Worm (Caenorhabditis elegans) whole organism, early embryonic: ENCODE results near the gene gstk-2.

Experiments used
- B0310.2 ChIP-seq: sonication (generic microtip); optimal IDR thresholded peaks from 2 replicates; lab custom pipeline; 2016; ENCODE audit warnings: mild to moderate bottlenecking, missing genetic modification characterization, missing compliant biosample characterization
- F13C5.2 ChIP-seq: sonication (generic microtip); optimal IDR thresholded peaks from 2 replicates; lab custom pipeline; 2017; ENCODE audit warnings: mild to moderate bottlenecking, missing genetic modification characterization, inconsistent platforms, missing compliant biosample characterization
- aly-1 ChIP-seq: sonication (generic microtip); optimal IDR thresholded peaks from 2 replicates; lab custom pipeline; 2016; ENCODE audit warnings: missing genetic modification characterization, missing compliant biosample characterization
- ama-1 ChIP-seq: fragments of 150-350 bp; optimal IDR thresholded peaks from 2 replicates; lab custom pipeline; 2014
- ceh-13 ChIP-seq: fragments of 200-800 bp; sonication (Bioruptor generic); optimal IDR thresholded peaks from 2 replicates; lab custom pipeline; 2018; ENCODE audit warnings: mild to moderate bottlenecking, missing genetic modification characterization, missing compliant biosample characterization
- ceh-36 ChIP-seq: sonication (generic microtip); optimal IDR thresholded peaks from 2 replicates; lab custom pipeline; 2016; ENCODE audit warnings: missing genetic modification characterization, inconsistent platforms, missing compliant biosample characterization
- ets-7 ChIP-seq: sonication (generic microtip); optimal IDR thresholded peaks from 2 replicates; lab custom pipeline; 2016; ENCODE audit warnings: missing genotype, missing genetic modification characterization, missing compliant biosample characterization
- flt-1 ChIP-seq: fragments of 200-800 bp; sonication (Bioruptor generic); IDR thresholded peaks from 2 replicates; pipeline ENCODE4 v1.3.6; 2022; ENCODE audit warnings: missing genetic modification characterization, missing compliant biosample characterization
- hmbx-1 ChIP-seq: sonication (generic microtip); optimal IDR thresholded peaks from 2 replicates; lab custom pipeline; 2016; ENCODE audit warnings: mild to moderate bottlenecking, missing genetic modification characterization, missing compliant biosample characterization
- hmg-4 ChIP-seq: fragments of 200-800 bp; sonication (Bioruptor generic); optimal IDR thresholded peaks from 2 replicates; lab custom pipeline; 2018; ENCODE audit warnings: mild to moderate bottlenecking, missing genetic modification characterization, missing compliant biosample characterization
- hnd-1 ChIP-seq: sonication (generic microtip); optimal IDR thresholded peaks from 2 replicates; lab custom pipeline; 2016; ENCODE audit warnings: missing genetic modification characterization, missing compliant biosample characterization
- pes-1 ChIP-seq: fragments of 200-800 bp; sonication (Bioruptor generic); IDR thresholded peaks from 2 replicates; pipeline ENCODE4 v1.3.6; 2022; ENCODE audit warnings: missing genetic modification reagents, missing genetic modification characterization, missing compliant biosample characterization
- scrt-1 ChIP-seq: fragments of 200-800 bp; sonication (Bioruptor generic); IDR thresholded peaks from 2 replicates; pipeline ENCODE4 v1.3.6; 2022; ENCODE audit warnings: missing genetic modification characterization, missing compliant biosample characterization
- sea-1 ChIP-seq: fragments of 200-800 bp; sonication (Bioruptor generic); conservative IDR thresholded peaks from 2 replicates; pipeline ENCODE4 v1.3.6; 2022; ENCODE audit warnings: missing genetic modification characterization, missing compliant biosample characterization
- tbx-11 ChIP-seq: fragments of 200-800 bp; sonication (Bioruptor generic); IDR thresholded peaks from 2 replicates; pipeline ENCODE4 v1.3.6; 2022; ENCODE audit warnings: missing genetic modification characterization, missing compliant biosample characterization
- tbx-37 ChIP-seq: fragments of 200-800 bp; sonication (Bioruptor generic); conservative IDR thresholded peaks from 2 replicates; pipeline ENCODE4 v1.3.6; 2022; ENCODE audit warnings: missing genetic modification reagents, missing genetic modification characterization, missing compliant biosample characterization
- tra-4 ChIP-seq: sonication (generic microtip); optimal IDR thresholded peaks from 2 replicates; lab custom pipeline; 2017; ENCODE audit warnings: missing genetic modification characterization, missing compliant biosample characterization

gstk-2 gene

ce11 chrIV:7216210-7216609, 25.9 kb downstream of the gstk-2 start:
- TF ChIP-seq scrt-1 (no peak), tra-4 (tag; lab: Kevin White, UChicago) (no peak), tbx-37 (no peak), ceh-36 (no peak), F13C5.2 (tag; lab: Kevin White, UChicago) (no peak), tbx-11 (no peak), sea-1 (GFP tag; lab: Robert Waterston, UW) (no peak), hmbx-1 (tag; lab: Kevin White, UChicago) (no peak), ama-1 (lab: Kevin White, UChicago) (no peak)

ce11 chrIV:7212769-7213168, 29.3 kb downstream of the gstk-2 start:
- no peak for TF ChIP-seq ets-7 (tag; lab: Kevin White, UChicago)
- TF ChIP-seq hnd-1 (tag; lab: Kevin White, UChicago): no peak

- TF ChIP-seq sea-1 (GFP tag; lab: Robert Waterston, UW): no peak
- TF ChIP-seq pes-1 (GFP tag; lab: Robert Waterston, UW): no peak
- TF ChIP-seq ceh-36: no peak
- no peak for TF ChIP-seq aly-1 (tag; lab: Kevin White, UChicago)
- no peak for TF ChIP-seq F13C5.2 (tag; lab: Kevin White, UChicago)
- no peak for TF ChIP-seq flt-1
- TF ChIP-seq hnd-1 (tag; lab: Kevin White, UChicago): no peak
- TF ChIP-seq ama-1 (lab: Kevin White, UChicago): no peak
- no peak for TF ChIP-seq ets-7 (tag; lab: Kevin White, UChicago)
- TF ChIP-seq tbx-37: no peak
- TF ChIP-seq hmbx-1 (tag; lab: Kevin White, UChicago): no peak
- no peak for TF ChIP-seq scrt-1
- TF ChIP-seq hmg-4: no peak
- TF ChIP-seq tbx-11: no peak
- no peak for TF ChIP-seq B0310.2 (tag; lab: Kevin White, UChicago)
Observed at ce11 chrIV:7211313-7211712, 30.8 kb downstream of the gstk-2 start.

ce11 chrIV:7208961-7209360, 33.1 kb downstream of the gstk-2 start:
- TF ChIP-seq pes-1 (GFP tag; lab: Robert Waterston, UW): no peak
- TF ChIP-seq F13C5.2 (tag; lab: Kevin White, UChicago): no peak
- TF ChIP-seq aly-1 (tag; lab: Kevin White, UChicago): no peak
- TF ChIP-seq B0310.2 (tag; lab: Kevin White, UChicago): no peak
- TF ChIP-seq ama-1 (lab: Kevin White, UChicago): no peak
- no peak for TF ChIP-seq sea-1 (GFP tag; lab: Robert Waterston, UW)
- no peak for TF ChIP-seq tbx-11
- TF ChIP-seq hnd-1 (tag; lab: Kevin White, UChicago): no peak
- no peak for TF ChIP-seq flt-1
- TF ChIP-seq ceh-13 (GFP tag; lab: Kevin White, UChicago): no peak
- TF ChIP-seq ceh-36: no peak
- no peak for TF ChIP-seq hmbx-1 (tag; lab: Kevin White, UChicago)
- TF ChIP-seq tbx-37: no peak
- no peak for TF ChIP-seq hmg-4

ce11 chrIV:7205969-7206368, 36.1 kb downstream of the gstk-2 start, which contains the start of gene kcc-1:
Gene kcc-1, plus strand, starts transcription at chrIV:7206269.
- TF ChIP-seq hmbx-1 (tag; lab: Kevin White, UChicago) (no peak), ets-7 (tag; lab: Kevin White, UChicago) (no peak), sea-1 (GFP tag; lab: Robert Waterston, UW) (no peak), ama-1 (lab: Kevin White, UChicago) (no peak), tra-4 (tag; lab: Kevin White, UChicago) (no peak), B0310.2 (tag; lab: Kevin White, UChicago) (no peak), pes-1 (GFP tag; lab: Robert Waterston, UW) (no peak), tbx-37 (no peak), ceh-13 (GFP tag; lab: Kevin White, UChicago) (no peak), aly-1 (tag; lab: Kevin White, UChicago) (no peak), ceh-36 (no peak), hnd-1 (tag; lab: Kevin White, UChicago) (no peak), tbx-11 (no peak), scrt-1 (no peak), flt-1 (no peak)

ce11 chrIV:7203696-7204095, 38.4 kb downstream of the gstk-2 start, which contains the start of gene R13A1.3:
Gene R13A1.3, plus strand, starts transcription at chrIV:7203996.
- no peak for TF ChIP-seq F13C5.2 (tag; lab: Kevin White, UChicago)
- TF ChIP-seq sea-1 (GFP tag; lab: Robert Waterston, UW): no peak
- TF ChIP-seq hmbx-1 (tag; lab: Kevin White, UChicago): no peak
- no peak for TF ChIP-seq ama-1 (lab: Kevin White, UChicago)
- no peak for TF ChIP-seq aly-1 (tag; lab: Kevin White, UChicago)
- no peak for TF ChIP-seq ets-7 (tag; lab: Kevin White, UChicago)
- TF ChIP-seq pes-1 (GFP tag; lab: Robert Waterston, UW): no peak
- no peak for TF ChIP-seq tra-4 (tag; lab: Kevin White, UChicago)

- no peak for TF ChIP-seq tbx-37
- no peak for TF ChIP-seq hmbx-1 (tag; lab: Kevin White, UChicago)
- TF ChIP-seq ceh-13 (GFP tag; lab: Kevin White, UChicago): no peak
- TF ChIP-seq hmg-4: no peak
- no peak for TF ChIP-seq tra-4 (tag; lab: Kevin White, UChicago)
- no peak for TF ChIP-seq aly-1 (tag; lab: Kevin White, UChicago)
- TF ChIP-seq ceh-36: no peak
- no peak for TF ChIP-seq B0310.2 (tag; lab: Kevin White, UChicago)
- TF ChIP-seq F13C5.2 (tag; lab: Kevin White, UChicago): no peak
- no peak for TF ChIP-seq tbx-11
- no peak for TF ChIP-seq pes-1 (GFP tag; lab: Robert Waterston, UW)
- TF ChIP-seq ets-7 (tag; lab: Kevin White, UChicago): no peak
- TF ChIP-seq scrt-1: no peak
- no peak for TF ChIP-seq ama-1 (lab: Kevin White, UChicago)
- no peak for TF ChIP-seq hnd-1 (tag; lab: Kevin White, UChicago)
- TF ChIP-seq flt-1: no peak
- no peak for TF ChIP-seq sea-1 (GFP tag; lab: Robert Waterston, UW)
Observed at ce11 chrIV:7196853-7197252, 45.2 kb downstream of the gstk-2 start, which contains the start of gene unc-8. Gene unc-8, plus strand, starts transcription at chrIV:7197153.
